Worm (Caenorhabditis elegans): Measurements from ENCODE around the gene zig-3.

zig-3 gene

ce11 chrX:7951578-7951977 lies 21.0 kb downstream of the zig-3 start (continued):
- TF ChIP-seq ceh-100 (GFP tag; IDR thresholded peaks at IDR 0.05) (no peak), nfya-2 (GFP tag; IDR thresholded peaks at IDR 0.05) (no peak), cebp-1 (GFP tag; IDR thresholded peaks at IDR 0.05) (no peak), cebp-1 (tag; optimal IDR thresholded peaks at IDR 0.05) (peak; percentile 89), somi-1 (GFP tag; optimal IDR thresholded peaks at IDR 0.05) (peak; percentile 66), repo-1 (tag; optimal IDR thresholded peaks at IDR 0.05) (peak; percentile 45), madf-3 (GFP tag; IDR thresholded peaks at IDR 0.05) (no peak), rec-8 (tag; optimal IDR thresholded peaks at IDR 0.05) (no peak), ceh-91 (GFP tag; IDR thresholded peaks at IDR 0.05) (no peak), snpc-1.1 (tag; optimal IDR thresholded peaks at IDR 0.05; ENCODE audit: insufficient read depth) (no peak), mxl-1 (tag; optimal IDR thresholded peaks at IDR 0.05) (no peak), attf-6 (GFP tag; IDR thresholded peaks at IDR 0.05) (no peak), B0336.3 (GFP tag; IDR thresholded peaks at IDR 0.05) (peak; percentile 80; the same call in 1 of the 2 replicates), egl-18 (GFP tag; IDR thresholded peaks at IDR 0.05) (peak; percentile 72; the same call in 1 of the 2 replicates), F49E8.2 (tag; optimal IDR thresholded peaks at IDR 0.05; ENCODE audit: insufficient read depth) (no peak), ceh-27 (GFP tag; optimal IDR thresholded peaks at IDR 0.05) (peak; percentile 80), tlf-1 (GFP tag; optimal IDR thresholded peaks at IDR 0.05) (peak; percentile 29), ztf-28 (GFP tag; IDR thresholded peaks at IDR 0.05) (no peak), F10E7.11 (tag; optimal IDR thresholded peaks at IDR 0.05) (no peak), snpc-4 (GFP tag; optimal IDR thresholded peaks at IDR 0.05) (no peak), snpc-4 (tag; optimal IDR thresholded peaks at IDR 0.05) (peak in 1 of 4 experiments; percentile 61), nhr-179 (tag; optimal IDR thresholded peaks at IDR 0.05) (no peak), aptf-3 (GFP tag; IDR thresholded peaks at IDR 0.05) (no peak), bed-1 (GFP tag; IDR thresholded peaks at IDR 0.05) (no peak), cebp-2 (GFP tag; IDR thresholded peaks at IDR 0.05) (no peak), lin-35 (GFP tag; optimal IDR thresholded peaks at IDR 0.05) (peak in 1 of 3 experiments; percentile 29), nhr-80 (tag; optimal IDR thresholded peaks at IDR 0.05) (peak; percentile 64), tbx-9 (tag; optimal IDR thresholded peaks at IDR 0.05; ENCODE audit: borderline replicate concordance) (no peak), pha-4 (tag; optimal IDR thresholded peaks at IDR 0.05) (no peak), egl-44 (GFP tag; IDR thresholded peaks at IDR 0.05) (peak; percentile 84), ets-4 (GFP tag; optimal IDR thresholded peaks at IDR 0.05) (peak; percentile 56), Y79H2A.3 (GFP tag; conservative IDR thresholded peaks at IDR 0.05) (no peak), fkh-3 (tag; optimal IDR thresholded peaks at IDR 0.05) (no peak), ztf-22 (GFP tag; optimal IDR thresholded peaks at IDR 0.05) (peak; percentile 57), aptf-2 (GFP tag; conservative IDR thresholded peaks at IDR 0.05) (no peak), B0019.2 (GFP tag; conservative IDR thresholded peaks at IDR 0.05) (no peak), rpc-1 (optimal IDR thresholded peaks at IDR 0.05) (no peak), rpc-1 (tag; optimal IDR thresholded peaks at IDR 0.05) (no peak), nfya-1 (tag; optimal IDR thresholded peaks at IDR 0.05; ENCODE audit: borderline replicate concordance, insufficient read depth) (no peak), sdz-38 (tag; optimal IDR thresholded peaks at IDR 0.05) (no peak), Y53F4B.3 (GFP tag; IDR thresholded peaks at IDR 0.05) (no peak), F52B5.7 (tag; optimal IDR thresholded peaks at IDR 0.05) (peak; percentile 51), zfh-2 (GFP tag; conservative IDR thresholded peaks at IDR 0.05) (peak; percentile 97), attf-3 (GFP tag; conservative IDR thresholded peaks at IDR 0.05) (no peak), mes-4 (tag; optimal IDR thresholded peaks at IDR 0.05) (no peak), hlh-26 (GFP tag; conservative IDR thresholded peaks at IDR 0.05) (no peak), nhr-90 (tag; optimal IDR thresholded peaks at IDR 0.05) (peak; percentile 48), T26A5.8 (tag; optimal IDR thresholded peaks at IDR 0.05) (no peak), lag-1 (GFP tag; IDR thresholded peaks at IDR 0.05) (no peak), lsl-1 (GFP tag; optimal IDR thresholded peaks at IDR 0.05) (no peak)

Measured in whole organism, young adult.